Worm (Caenorhabditis elegans): Measurements from ENCODE around the gene algn-14.

DNA sequence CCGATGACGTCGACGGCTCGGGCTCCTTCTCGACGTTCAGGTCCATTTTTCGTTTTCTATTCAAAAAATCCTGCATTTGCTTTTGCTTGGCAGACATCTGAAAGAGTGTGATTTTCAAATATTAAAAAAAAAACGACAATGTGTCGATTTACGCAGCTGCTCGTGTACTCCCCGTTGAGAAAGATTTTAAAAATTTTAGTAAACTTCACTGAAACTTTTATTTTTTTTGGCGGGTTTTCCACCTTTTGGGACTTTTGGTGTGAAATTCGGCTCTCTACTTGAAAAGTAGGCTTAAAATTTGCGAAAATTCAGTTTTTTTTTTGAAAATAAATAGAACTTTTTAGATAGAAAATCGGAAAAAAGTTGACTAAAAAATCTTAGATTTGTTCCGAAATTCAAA is 3.9 kb upstream of the algn-14 start, which contains the start of gene M02B7.7:
- TF ChIP-seq ama-1 (optimal IDR thresholded peaks at IDR 0.05) (no peak), ama-1 (GFP tag; optimal IDR thresholded peaks at IDR 0.05) (no peak), unc-62 (GFP tag; optimal IDR thresholded peaks at IDR 0.05) (no peak), egl-44 (GFP tag; IDR thresholded peaks at IDR 0.05) (no peak), nhr-80 (tag; optimal IDR thresholded peaks at IDR 0.05) (no peak), ztf-3 (GFP tag; optimal IDR thresholded peaks at IDR 0.05) (no peak), snpc-4 (GFP tag; optimal IDR thresholded peaks at IDR 0.05) (no peak), snpc-4 (tag; optimal IDR thresholded peaks at IDR 0.05) (no peak), efl-1 (GFP tag; optimal IDR thresholded peaks at IDR 0.05) (no peak), sdz-38 (tag; optimal IDR thresholded peaks at IDR 0.05) (no peak), lin-54 (GFP tag; optimal IDR thresholded peaks at IDR 0.05) (no peak), F57C9.4 (tag; optimal IDR thresholded peaks at IDR 0.05) (no peak), lsl-1 (GFP tag; optimal IDR thresholded peaks at IDR 0.05) (no peak), ets-4 (GFP tag; optimal IDR thresholded peaks at IDR 0.05) (no peak), unc-130 (GFP tag; optimal IDR thresholded peaks at IDR 0.05) (no peak)
